Fruit fly (Drosophila melanogaster): Measurements from ENCODE around the gene Or85b.

- TF ChIP-seq Sox14 (GFP tag; optimal IDR thresholded peaks at IDR 0.05): peak; percentile 68
- TF ChIP-seq Hr39 (GFP tag; optimal IDR thresholded peaks at IDR 0.05): peak; percentile 48
- peak; percentile 8 for TF ChIP-seq vri (GFP tag; optimal IDR thresholded peaks at IDR 0.05)
- TF ChIP-seq CG10631 (GFP tag; optimal IDR thresholded peaks at IDR 0.05): peak; percentile 53
- peak; percentile 52 for TF ChIP-seq acj6 (GFP tag; optimal IDR thresholded peaks at IDR 0.05)
- peak; percentile 63; the same call in 2 of the 3 replicates for TF ChIP-seq eg (GFP tag; IDR thresholded peaks at IDR 0.05)
- no peak for TF ChIP-seq fkh (GFP tag; optimal IDR thresholded peaks at IDR 0.05)
- TF ChIP-seq Ets21C (GFP tag; optimal IDR thresholded peaks at IDR 0.05): peak; percentile 34
- TF ChIP-seq svp (GFP tag): peak; percentile 88
- peak; percentile 45 for TF ChIP-seq CG3032 (tag; optimal IDR thresholded peaks at IDR 0.05)
Observed at dm6 chr3R:8470567-8470966, 40.6 kb downstream of the Or85b start.

All from whole organism, prepupa.